Worm (Caenorhabditis elegans) whole organism, midembryonic: ENCODE measurements around the gene T23F6.5.

Experiments used
- T22C8.4 ChIP-seq: fragments of 200-800 bp; sonication (Bioruptor generic); IDR thresholded peaks from 2 replicates; pipeline ENCODE4 v1.3.6; 2022; ENCODE audit warnings: missing genetic modification characterization, missing compliant biosample characterization
- cog-1 ChIP-seq: sonication (generic microtip); optimal IDR thresholded peaks from 2 replicates; lab custom pipeline; 2016; ENCODE audit warnings: missing genetic modification characterization, missing compliant biosample characterization

DNA sequence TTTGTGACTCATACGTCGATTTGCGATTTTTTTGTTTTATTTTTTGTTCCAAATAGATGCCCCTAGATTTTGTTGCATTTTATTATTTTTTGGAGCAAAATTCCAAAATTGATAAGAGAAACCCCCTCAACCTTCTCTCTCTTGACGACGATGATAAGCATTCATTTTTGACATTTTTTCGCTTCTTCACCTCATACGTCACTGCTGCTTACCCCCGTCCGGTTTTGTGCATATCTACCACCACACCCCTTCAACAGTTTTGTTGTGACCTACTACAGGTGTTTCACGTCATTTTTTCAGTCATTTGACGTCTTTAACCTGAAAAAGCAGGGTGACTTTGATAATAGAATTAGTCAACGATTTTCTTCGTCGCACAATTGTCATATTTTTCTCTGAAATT is 42.5 kb downstream of the T23F6.5 start:
- TF ChIP-seq T22C8.4 (GFP tag; lab: Robert Waterston, UW): no peak
- TF ChIP-seq cog-1 (tag; lab: Kevin White, UChicago): no peak
